Worm (Caenorhabditis elegans) whole organism, L4/young adult: ENCODE data around the gene ifas-1.

Source experiments
- W03F9.2 ChIP-seq: fragments of 150-350 bp; optimal IDR thresholded peaks from 2 replicates; lab custom pipeline; 2014; ENCODE audit warnings: missing biosample characterization, missing genetic modification characterization
- dao-5 ChIP-seq: sonication (generic microtip); optimal IDR thresholded peaks from 2 replicates; lab custom pipeline; 2016; ENCODE audit warnings: missing genotype, missing genetic modification characterization, moderate library complexity, missing compliant biosample characterization
- him-1 ChIP-seq: sonication (generic microtip); optimal IDR thresholded peaks from 2 replicates; lab custom pipeline; 2016; ENCODE audit warnings: missing genotype, missing genetic modification reagents, missing genetic modification characterization, missing compliant biosample characterization

ifas-1 gene

DNA sequence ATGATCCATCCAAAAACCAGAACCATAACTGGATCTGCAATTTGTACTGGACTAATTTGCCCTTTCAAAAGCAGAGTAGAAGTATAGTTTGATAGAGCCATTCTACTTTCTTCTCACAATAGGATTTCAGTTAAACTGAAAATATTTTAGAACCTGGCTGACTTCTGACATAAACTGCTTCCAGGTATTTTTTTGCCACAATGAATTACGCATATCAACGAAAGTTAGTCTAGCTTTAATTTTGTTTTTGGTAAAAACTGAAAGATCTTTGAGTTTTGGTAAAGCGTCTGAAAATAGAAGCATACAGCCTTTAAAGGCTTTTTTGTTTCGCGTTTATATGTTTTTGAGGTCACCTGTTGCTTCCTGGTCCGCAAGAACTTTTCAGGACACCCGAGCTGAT, 2.1 kb upstream of the ifas-1 start, which contains the start of gene srx-101:
srx-101 (minus strand) TSS at position 101 of the 400 bp plus-strand sequence.
- TF ChIP-seq dao-5 (tag; lab: Kevin White, UChicago) (no peak), him-1 (tag; lab: Kevin White, UChicago) (no peak), W03F9.2 (tag; lab: Kevin White, UChicago) (no peak)

ce11 chrII:3684487-3685067, 3.9 kb downstream of the ifas-1 start:
- TF ChIP-seq W03F9.2 (tag; lab: Kevin White, UChicago) (no peak), dao-5 (tag; lab: Kevin White, UChicago) (no peak), him-1 (tag; lab: Kevin White, UChicago) (no peak)

ce11 chrII:3682770-3683234, 5.7 kb downstream of the ifas-1 start, which contains the start of gene F19B10.1:
TSS of gene F19B10.1 (plus strand) at chrII:3683184.
- no peak for TF ChIP-seq dao-5 (tag; lab: Kevin White, UChicago)
- no peak for TF ChIP-seq him-1 (tag; lab: Kevin White, UChicago)
- peak; percentile 67 for TF ChIP-seq W03F9.2 (tag; lab: Kevin White, UChicago)

DNA sequence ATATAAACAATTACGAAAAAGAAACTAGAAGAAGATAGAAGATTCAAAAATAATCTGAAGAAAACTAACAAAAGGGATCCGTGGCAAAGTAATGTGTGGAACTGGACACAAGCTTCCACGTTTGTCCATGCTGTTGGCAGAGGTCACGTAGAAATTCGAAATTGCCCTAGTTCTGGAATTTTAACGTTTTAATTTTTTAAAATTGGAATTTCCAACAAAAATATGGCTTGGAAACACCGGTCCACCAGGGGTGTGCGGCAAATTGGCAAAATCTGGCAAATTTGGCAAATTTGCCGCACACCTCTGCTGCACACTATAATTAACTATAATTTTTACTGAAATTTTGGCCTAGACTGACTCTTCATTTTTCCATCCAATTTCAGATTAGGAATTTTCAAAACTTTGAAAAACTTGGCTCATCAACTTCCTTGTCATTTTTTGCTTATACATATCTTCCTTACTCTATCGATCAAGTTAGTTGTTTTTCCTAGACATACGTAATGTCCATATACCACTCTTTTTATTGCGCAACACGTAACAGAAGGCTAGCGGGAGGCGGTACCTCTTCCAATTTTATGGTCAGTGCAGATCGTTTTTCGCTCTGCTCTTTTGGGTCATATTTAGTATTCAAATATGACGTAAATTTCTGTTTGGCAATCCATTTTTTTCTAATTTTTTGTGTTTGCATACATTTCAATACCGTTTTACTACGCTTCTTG, 7.0 kb downstream of the ifas-1 start, which contains the start of gene F19B10.10:
F19B10.10 (minus strand) TSS at position 51 of the 719 bp plus-strand sequence.
- no peak for TF ChIP-seq dao-5 (tag; lab: Kevin White, UChicago)
- TF ChIP-seq W03F9.2 (tag; lab: Kevin White, UChicago), result no peak
- TF ChIP-seq him-1 (tag; lab: Kevin White, UChicago), result no peak

DNA sequence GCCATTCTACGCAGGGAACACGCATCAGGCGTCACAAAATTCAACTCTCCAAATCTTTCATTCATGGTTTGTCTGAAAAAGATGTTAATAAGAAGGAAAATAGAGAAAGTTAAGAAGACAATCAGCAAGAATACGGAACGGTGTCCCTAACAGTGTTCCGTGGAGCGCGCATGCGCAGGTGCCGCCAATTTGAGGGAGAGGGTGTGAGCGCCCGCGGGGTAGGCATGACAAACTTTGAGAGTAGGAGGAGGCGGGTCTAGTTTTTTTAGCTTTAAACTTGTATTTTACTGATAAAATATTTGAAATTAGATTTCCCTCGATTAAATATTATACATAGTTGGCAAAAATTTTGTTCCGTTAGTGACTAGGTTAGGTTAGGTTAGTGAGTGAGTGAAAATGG, 8.2 kb downstream of the ifas-1 start:
- no peak for TF ChIP-seq W03F9.2 (tag; lab: Kevin White, UChicago)

ce11 chrII:3678978-3679377, 9.5 kb downstream of the ifas-1 start:
- no peak for TF ChIP-seq W03F9.2 (tag; lab: Kevin White, UChicago)
- no peak for TF ChIP-seq dao-5 (tag; lab: Kevin White, UChicago)
- TF ChIP-seq him-1 (tag; lab: Kevin White, UChicago), result no peak

DNA sequence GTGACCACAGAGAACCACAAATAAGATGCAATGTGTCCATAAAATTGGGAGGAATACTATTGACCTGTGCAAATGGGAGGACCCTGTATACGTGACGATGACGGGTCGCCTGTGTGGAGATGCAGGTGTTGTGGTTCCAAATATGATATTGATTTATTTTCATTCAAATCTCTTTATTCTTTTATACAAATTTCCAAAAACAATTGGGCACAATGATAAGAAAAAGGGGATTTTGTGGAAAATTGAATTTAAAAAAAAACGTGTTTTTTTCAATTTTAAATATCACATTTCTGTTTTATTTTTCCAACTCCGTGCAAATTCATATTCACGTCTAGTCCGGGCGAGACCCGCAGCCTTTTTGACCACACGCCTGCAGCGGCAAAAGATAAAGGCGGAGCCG, 13.3 kb downstream of the ifas-1 start, which contains the start of gene F19B10.2:
F19B10.2 (plus strand) TSS at position 301 of the 400 bp plus-strand sequence.
- TF ChIP-seq dao-5 (tag; lab: Kevin White, UChicago) (no peak), W03F9.2 (tag; lab: Kevin White, UChicago) (no peak), him-1 (tag; lab: Kevin White, UChicago) (no peak)

DNA sequence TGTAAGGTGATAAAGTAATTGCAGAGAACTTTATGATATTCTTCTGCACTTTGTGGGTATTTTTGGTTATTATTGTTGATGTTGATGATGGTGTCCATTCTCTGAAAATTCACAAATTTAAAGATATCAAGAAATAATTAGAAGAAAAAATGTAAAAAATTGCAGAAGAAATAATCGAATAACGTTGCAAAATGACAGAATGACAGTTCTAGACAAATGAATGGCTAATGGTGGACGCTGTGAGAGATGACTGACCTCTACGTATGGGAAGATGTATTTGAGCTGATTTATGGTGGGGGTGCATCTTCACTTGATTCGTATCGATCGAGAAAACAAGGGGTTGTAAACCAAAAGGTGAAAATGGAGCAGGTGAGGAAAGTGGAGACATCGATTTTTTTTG, 15.0 kb downstream of the ifas-1 start, which contains the start of gene sea-1:
sea-1 (minus strand) TSS at position 101 of the 400 bp plus-strand sequence.
- TF ChIP-seq W03F9.2 (tag; lab: Kevin White, UChicago) (no peak), him-1 (tag; lab: Kevin White, UChicago) (no peak), dao-5 (tag; lab: Kevin White, UChicago) (no peak)

DNA sequence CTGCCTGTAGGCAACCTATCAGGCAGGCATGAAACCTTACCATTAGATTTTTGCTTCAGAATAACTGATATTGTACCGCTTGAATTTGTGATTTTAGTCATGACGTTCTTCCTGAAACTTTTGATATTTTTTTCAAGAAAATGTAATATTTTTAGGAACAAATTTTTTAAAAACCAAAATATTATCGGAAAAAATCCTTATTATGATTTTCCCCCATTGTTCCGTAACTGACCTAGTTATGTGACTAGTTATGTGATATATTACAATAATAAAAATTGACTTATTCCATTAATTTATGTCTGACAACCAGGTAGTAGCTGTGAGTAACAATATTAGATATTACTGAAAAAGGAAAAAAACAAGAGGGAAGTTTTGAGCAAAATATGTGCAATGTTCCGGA, 17.6 kb downstream of the ifas-1 start, which contains the start of gene srx-98:
srx-98 (minus strand) TSS at position 101 of the 400 bp plus-strand sequence.
- no peak for TF ChIP-seq him-1 (tag; lab: Kevin White, UChicago)
- TF ChIP-seq dao-5 (tag; lab: Kevin White, UChicago), result no peak
- no peak for TF ChIP-seq W03F9.2 (tag; lab: Kevin White, UChicago)

DNA sequence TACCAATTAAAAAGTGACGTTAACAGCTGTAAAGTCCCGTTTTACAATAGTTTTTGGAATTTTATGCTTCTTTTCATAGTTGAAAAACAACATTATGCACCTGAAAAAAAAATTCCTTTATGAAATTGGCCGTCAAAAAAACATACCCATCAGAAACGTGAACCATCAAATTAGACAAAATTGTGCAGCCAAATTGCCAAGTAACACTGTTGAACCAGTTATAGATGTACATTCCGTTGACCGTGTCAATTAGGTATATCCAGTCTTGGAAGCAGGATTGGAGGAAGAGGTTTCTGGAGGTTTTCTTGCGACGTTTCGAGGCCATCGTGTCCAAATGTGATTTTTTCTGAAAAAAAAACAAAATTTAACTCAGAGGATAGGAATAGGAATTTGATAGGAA, 19.2 kb downstream of the ifas-1 start, which contains the start of gene srx-97:
srx-97 (minus strand) TSS at position 101 of the 400 bp plus-strand sequence.
- TF ChIP-seq him-1 (tag; lab: Kevin White, UChicago) (no peak), W03F9.2 (tag; lab: Kevin White, UChicago) (no peak), dao-5 (tag; lab: Kevin White, UChicago) (no peak)

ce11 chrII:3665181-3665580, 23.3 kb downstream of the ifas-1 start:
- TF ChIP-seq W03F9.2 (tag; lab: Kevin White, UChicago) (no peak), him-1 (tag; lab: Kevin White, UChicago) (no peak)

- TF ChIP-seq him-1 (tag; lab: Kevin White, UChicago), result no peak
- TF ChIP-seq dao-5 (tag; lab: Kevin White, UChicago), result no peak
- TF ChIP-seq W03F9.2 (tag; lab: Kevin White, UChicago), result no peak
These were observed 24.0 kb downstream of the ifas-1 start, which contains the start of gene F19B10.3 for ce11 chrII:3664470-3664869. TSS of gene F19B10.3 (plus strand) at chrII:3664770.

ce11 chrII:3663796-3664195, 24.7 kb downstream of the ifas-1 start, which contains the start of gene F19B10.6:
TSS of gene F19B10.6 (minus strand) at chrII:3663896.
- TF ChIP-seq him-1 (tag; lab: Kevin White, UChicago) (no peak), W03F9.2 (tag; lab: Kevin White, UChicago) (no peak), dao-5 (tag; lab: Kevin White, UChicago) (no peak)
